Fruit fly (Drosophila melanogaster): ENCODE data around the gene zfh1.

zfh1 gene

DNA sequence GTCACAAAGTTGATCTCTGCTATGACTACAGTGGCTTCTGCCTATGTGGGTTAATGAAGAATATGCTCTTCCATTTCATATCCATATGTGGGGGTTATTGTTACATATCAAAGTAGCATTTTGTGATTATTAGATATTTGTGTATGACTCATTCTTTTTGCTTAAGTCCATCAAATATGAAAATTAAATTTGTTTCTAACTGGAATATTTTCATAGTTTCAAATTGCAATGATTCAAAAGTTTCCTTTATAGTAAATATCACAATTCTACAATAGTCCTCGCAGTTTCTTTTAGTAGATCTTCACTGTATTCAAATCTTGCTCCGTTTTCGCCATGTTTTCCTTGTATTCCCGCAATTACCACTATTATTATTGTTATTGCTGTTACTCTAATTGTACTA is 39.5 kb downstream of the zfh1 start:
- TF ChIP-seq Camta (GFP tag; optimal IDR thresholded peaks at IDR 0.05) (peak; percentile 10), slbo (GFP tag; IDR thresholded peaks at IDR 0.05) (peak; percentile 30; the same call in 1 of the 2 replicates), CG14860 (GFP tag; IDR thresholded peaks at IDR 0.05; ENCODE audit: partially characterized antibody) (no peak), sug (tag; optimal IDR thresholded peaks at IDR 0.05) (no peak), CG15269 (tag; optimal IDR thresholded peaks at IDR 0.05) (peak; percentile 32), Rfx (GFP tag; IDR thresholded peaks at IDR 0.05) (0 out of 2 replicates have a peak, but pooled peaks have one; percentile 17), CG6272 (GFP tag; IDR thresholded peaks at IDR 0.05) (no peak), ttk (GFP tag; IDR thresholded peaks at IDR 0.05) (peak; percentile 32; the same call in 1 of the 2 replicates), nom (GFP tag; optimal IDR thresholded peaks at IDR 0.05) (peak; percentile 12), CG10274 (GFP tag; optimal IDR thresholded peaks at IDR 0.05) (no peak), Med (GFP tag) (peak; percentile 73), CG2678 (tag; optimal IDR thresholded peaks at IDR 0.05) (peak; percentile 42), CG1024 (GFP tag; IDR thresholded peaks at IDR 0.05) (0 out of 2 replicates have a peak, but pooled peaks have one; percentile 15), trh (GFP tag; optimal IDR thresholded peaks at IDR 0.05) (no peak), Vsx1 (GFP tag; optimal IDR thresholded peaks at IDR 0.05) (no peak), CG12155 (GFP tag; optimal IDR thresholded peaks at IDR 0.05) (no peak), lbe (GFP tag; optimal IDR thresholded peaks at IDR 0.05) (no peak), Sox100B (GFP tag; optimal IDR thresholded peaks at IDR 0.05) (peak; percentile 29), Xrp1 (GFP tag; IDR thresholded peaks at IDR 0.05) (peak; percentile 42; the same call in 1 of the 2 replicates), CG10462 (GFP tag; optimal IDR thresholded peaks at IDR 0.05) (no peak), Sox102F (GFP tag; optimal IDR thresholded peaks at IDR 0.05) (peak; percentile 50), lola (GFP tag; optimal IDR thresholded peaks at IDR 0.05) (peak in 1 of 3 experiments; percentile 1), sisA (GFP tag; IDR thresholded peaks at IDR 0.05) (peak; percentile 30; the same call in 1 of the 2 replicates), Ptx1 (GFP tag; IDR thresholded peaks at IDR 0.05) (0 out of 2 replicates have a peak, but pooled peaks have one; percentile 21), Drgx (GFP tag; IDR thresholded peaks at IDR 0.05) (peak; percentile 80), CG4820 (GFP tag; optimal IDR thresholded peaks at IDR 0.05) (peak; percentile 8), Xbp1 (GFP tag; optimal IDR thresholded peaks at IDR 0.05) (peak; percentile 20), Awh (GFP tag; IDR thresholded peaks at IDR 0.05) (0 out of 2 replicates have a peak, but pooled peaks have one; percentile 32), fd96Cb (tag; optimal IDR thresholded peaks at IDR 0.05) (peak; percentile 33), hkb (optimal IDR thresholded peaks at IDR 0.05) (no peak), hkb (GFP tag; IDR thresholded peaks at IDR 0.05) (peak; percentile 21; the same call in 1 of the 2 replicates), CG2712 (tag; optimal IDR thresholded peaks at IDR 0.05) (peak; percentile 38), CG9727 (GFP tag; optimal IDR thresholded peaks at IDR 0.05) (peak; percentile 20), bsh (GFP tag; optimal IDR thresholded peaks at IDR 0.05) (peak; percentile 6 to 13), CG4707 (GFP tag; optimal IDR thresholded peaks at IDR 0.05) (peak; percentile 1), Ada2b (GFP tag; IDR thresholded peaks at IDR 0.05) (0 out of 2 replicates have a peak, but pooled peaks have one; percentile 8), fu2 (GFP tag; optimal IDR thresholded peaks at IDR 0.05) (no peak), eve (GFP tag; optimal IDR thresholded peaks at IDR 0.05) (peak in 1 of 2 experiments; percentile 76), dan (GFP tag; IDR thresholded peaks at IDR 0.05) (no peak), CG17385 (GFP tag; optimal IDR thresholded peaks at IDR 0.05) (peak; percentile 0), Oli (tag; optimal IDR thresholded peaks at IDR 0.05) (peak; percentile 40), CG15696 (tag; optimal IDR thresholded peaks at IDR 0.05) (peak; percentile 21), Blimp-1 (GFP tag; optimal IDR thresholded peaks at IDR 0.05) (peak; percentile 0), CG7786 (GFP tag; optimal IDR thresholded peaks at IDR 0.05) (peak; percentile 4), Adf1 (GFP tag; IDR thresholded peaks at IDR 0.05) (no peak), PHDP (tag; optimal IDR thresholded peaks at IDR 0.05) (peak; percentile 8), twi (tag; optimal IDR thresholded peaks at IDR 0.05) (no peak), CG11504 (tag; optimal IDR thresholded peaks at IDR 0.05) (peak; percentile 55), CG33213 (GFP tag; optimal IDR thresholded peaks at IDR 0.05) (no peak), Pdp1 (GFP tag; optimal IDR thresholded peaks at IDR 0.05) (peak in 1 of 2 experiments; percentile 2)
